Worm (Caenorhabditis elegans) whole organism, L1 larva: ENCODE results near the gene sri-21.

Source experiments
- C16A3.4 ChIP-seq: fragments of 150-350 bp; optimal IDR thresholded peaks from 2 replicates; lab custom pipeline; 2014; ENCODE audit warnings: missing biosample characterization, missing genetic modification characterization
- F16B12.6 ChIP-seq: fragments of 150-350 bp; optimal IDR thresholded peaks from 2 replicates; lab custom pipeline; 2014; ENCODE audit warnings: missing biosample characterization, missing genetic modification characterization
- ama-1 ChIP-seq: fragments of 150-350 bp; optimal IDR thresholded peaks from 2 replicates; lab custom pipeline; 2014
- ceh-82 ChIP-seq, 3 experiments: fragments of 150-350 bp in 1 of 3; sonication (generic microtip) in 2 of 3; optimal IDR thresholded peaks; 2 replicates each; lab custom pipeline; 2014 to 2017; ENCODE audit warnings: missing biosample characterization in 3 of 3, missing genetic modification characterization in 3 of 3
- ceh-88 ChIP-seq: fragments of 200-800 bp; sonication (Bioruptor generic); IDR thresholded peaks from 2 replicates; pipeline ENCODE4 v1.3.6; 2022; ENCODE audit warnings: missing genetic modification characterization, missing compliant biosample characterization
- dpl-1 ChIP-seq, 3 experiments: fragments of 150-350 bp in 2 of 3; sonication (generic microtip) in 1 of 3; optimal IDR thresholded peaks; 2 replicates each; lab custom pipeline; 2014 to 2017; ENCODE audit warnings: missing biosample characterization in 3 of 3, missing genetic modification characterization in 3 of 3, missing genetic modification reagents in 3 of 3
- dsc-1 ChIP-seq: sonication (generic microtip); optimal IDR thresholded peaks from 2 replicates; lab custom pipeline; 2016; ENCODE audit warnings: mild to moderate bottlenecking, missing genetic modification characterization, missing compliant biosample characterization
- efl-1 ChIP-seq, 4 experiments: fragments of 150-350 bp; optimal IDR thresholded peaks in 3 of 4; peaks in 1 of 4; 1 replicate in 1 of 4; 2 replicates in 3 of 4; lab custom pipeline; 2014; ENCODE audit warnings: missing biosample characterization in 2 of 4, missing genetic modification characterization in 2 of 4, missing genetic modification reagents in 2 of 4
- egl-27 ChIP-seq, 2 experiments: fragments of 150-350 bp in 1 of 2; sonication (generic microtip); optimal IDR thresholded peaks; 3 replicates each; lab custom pipeline; 2017 to 2018; ENCODE audit warnings: missing biosample characterization in 2 of 2, missing genetic modification characterization in 2 of 2, missing genetic modification reagents in 2 of 2
- elt-3 ChIP-seq, 6 experiments: fragments of 150-350 bp in 1 of 6; sonication (generic microtip); optimal IDR thresholded peaks; 2 replicates each; lab custom pipeline; 2017 to 2018; ENCODE audit warnings: missing biosample characterization in 6 of 6, missing genetic modification characterization in 6 of 6, inconsistent platforms in 1 of 6
- ets-5 ChIP-seq: fragments of 200-800 bp; sonication (Bioruptor generic); IDR thresholded peaks from 2 replicates; pipeline ENCODE4 v1.3.6; 2022; ENCODE audit warnings: missing genetic modification characterization, missing compliant biosample characterization
- fkh-10 ChIP-seq: sonication (generic microtip); optimal IDR thresholded peaks from 2 replicates; lab custom pipeline; 2017; ENCODE audit warnings: missing biosample characterization, missing genetic modification reagents, missing genetic modification characterization
- fkh-4 ChIP-seq: sonication (generic microtip); optimal IDR thresholded peaks from 2 replicates; lab custom pipeline; 2016; ENCODE audit warnings: missing compliant biosample characterization, missing genetic modification characterization, borderline replicate concordance
- fkh-8 ChIP-seq: sonication (generic microtip); optimal IDR thresholded peaks from 2 replicates; lab custom pipeline; 2016; ENCODE audit warnings: mild to moderate bottlenecking, missing genetic modification characterization, missing compliant biosample characterization
- fos-1 ChIP-seq: fragments of 150-350 bp; optimal IDR thresholded peaks from 2 replicates; lab custom pipeline; 2014; ENCODE audit warnings: missing biosample characterization, missing genetic modification characterization
- grh-1 ChIP-seq: fragments of 200-800 bp; sonication (Bioruptor generic); IDR thresholded peaks from 2 replicates; pipeline ENCODE4 v1.3.6; 2022; ENCODE audit warnings: missing genetic modification reagents, missing genetic modification characterization, missing compliant biosample characterization
- hlh-4 ChIP-seq: sonication (generic microtip); optimal IDR thresholded peaks from 2 replicates; lab custom pipeline; 2016; ENCODE audit warnings: mild to moderate bottlenecking, missing genetic modification characterization, missing compliant biosample characterization
- isw-1 ChIP-seq: fragments of 200-800 bp; sonication (Bioruptor generic); IDR thresholded peaks from 2 replicates; pipeline ENCODE4 v1.3.6; 2022; ENCODE audit warnings: missing genetic modification characterization, missing compliant biosample characterization
- lin-14 ChIP-seq: fragments of 200-800 bp; sonication (Bioruptor generic); optimal IDR thresholded peaks from 2 replicates; lab custom pipeline; 2018; ENCODE audit warnings: mild to moderate bottlenecking, missing genetic modification characterization, moderate library complexity, missing compliant biosample characterization
- lin-15B ChIP-seq: fragments of 150-350 bp; sonication (generic microtip); optimal IDR thresholded peaks from 3 replicates; lab custom pipeline; 2014; ENCODE audit warnings: missing biosample characterization, missing genetic modification characterization
- lin-35 ChIP-seq, 2 experiments: fragments of 150-350 bp; optimal IDR thresholded peaks; 2 replicates each; lab custom pipeline; 2014; ENCODE audit warnings: missing biosample characterization in 2 of 2, missing genetic modification characterization in 2 of 2, missing genetic modification reagents in 2 of 2
- lin-39 ChIP-seq: fragments of 150-350 bp; optimal IDR thresholded peaks from 2 replicates; lab custom pipeline; 2014; ENCODE audit warnings: missing biosample characterization, missing genetic modification reagents, missing genetic modification characterization
- lsy-2 ChIP-seq, 2 experiments: fragments of 150-350 bp; optimal IDR thresholded peaks; 2 replicates each; lab custom pipeline; 2014; ENCODE audit warnings: missing biosample characterization in 2 of 2, missing genetic modification characterization in 2 of 2
- mep-1 ChIP-seq: fragments of 150-350 bp; optimal IDR thresholded peaks from 2 replicates; lab custom pipeline; 2014; ENCODE audit warnings: missing biosample characterization, missing genetic modification characterization
- nhr-12 ChIP-seq: sonication (generic microtip); optimal IDR thresholded peaks from 2 replicates; lab custom pipeline; 2017; ENCODE audit warnings: missing biosample characterization, missing genetic modification characterization
- nhr-19 ChIP-seq: fragments of 200-800 bp; sonication (Bioruptor generic); conservative IDR thresholded peaks from 2 replicates; pipeline ENCODE4 v1.3.6; 2022; ENCODE audit warnings: missing genetic modification characterization, missing compliant biosample characterization
- nhr-20 ChIP-seq: sonication (generic microtip); optimal IDR thresholded peaks from 2 replicates; lab custom pipeline; 2016; ENCODE audit warnings: mild to moderate bottlenecking, missing genetic modification characterization, missing compliant biosample characterization
- nhr-47 ChIP-seq: sonication (generic microtip); optimal IDR thresholded peaks from 2 replicates; lab custom pipeline; 2016; ENCODE audit warnings: mild to moderate bottlenecking, missing genetic modification characterization, moderate library complexity, missing compliant biosample characterization
- nhr-77 ChIP-seq: fragments of 150-350 bp; optimal IDR thresholded peaks from 2 replicates; lab custom pipeline; 2014; ENCODE audit warnings: missing biosample characterization, missing genetic modification characterization
- nhr-85 ChIP-seq: sonication (generic microtip); peaks from one replicate; lab custom pipeline; 2016; ENCODE audit warnings: missing genetic modification characterization, inconsistent platforms, missing compliant biosample characterization
- pag-3 ChIP-seq: sonication (generic microtip); optimal IDR thresholded peaks from 2 replicates; lab custom pipeline; 2017; ENCODE audit warnings: missing genetic modification characterization, mild to moderate bottlenecking, missing compliant biosample characterization, antibody characterized with exemption, borderline replicate concordance; ENCODE audit not compliant: insufficient read depth
- rnt-1 ChIP-seq: sonication (generic microtip); optimal IDR thresholded peaks from 2 replicates; lab custom pipeline; 2016; ENCODE audit warnings: mild to moderate bottlenecking, missing genetic modification characterization, moderate library complexity, missing compliant biosample characterization
- skn-1 ChIP-seq: fragments of 150-350 bp; optimal IDR thresholded peaks from 2 replicates; lab custom pipeline; 2014; ENCODE audit warnings: missing biosample characterization, missing genetic modification characterization
- snu-23 ChIP-seq: sonication (generic microtip); optimal IDR thresholded peaks from 2 replicates; lab custom pipeline; 2016; ENCODE audit warnings: missing genetic modification characterization, missing compliant biosample characterization
- sup-37 ChIP-seq: fragments of 200-800 bp; sonication (Bioruptor generic); optimal IDR thresholded peaks from 2 replicates; lab custom pipeline; 2018; ENCODE audit warnings: mild to moderate bottlenecking, missing genetic modification characterization, missing compliant biosample characterization
- tbx-2 ChIP-seq: sonication (generic microtip); optimal IDR thresholded peaks from 2 replicates; lab custom pipeline; 2016; ENCODE audit warnings: missing genetic modification characterization, missing compliant biosample characterization
- unc-130 ChIP-seq: fragments of 150-350 bp; optimal IDR thresholded peaks from 2 replicates; lab custom pipeline; 2017; ENCODE audit warnings: missing biosample characterization, missing genetic modification characterization, inconsistent platforms
- unc-30 ChIP-seq: sonication (generic microtip); optimal IDR thresholded peaks from 2 replicates; lab custom pipeline; 2017; ENCODE audit warnings: missing biosample characterization, missing genetic modification characterization
- vab-15 ChIP-seq: sonication (generic microtip); optimal IDR thresholded peaks from 2 replicates; lab custom pipeline; 2017; ENCODE audit warnings: missing genotype, mild to moderate bottlenecking, missing genetic modification characterization, missing compliant biosample characterization
- xbp-1 ChIP-seq: sonication (generic microtip); optimal IDR thresholded peaks from 2 replicates; lab custom pipeline; 2016; ENCODE audit warnings: missing genetic modification characterization, missing compliant biosample characterization
- zip-4 ChIP-seq: fragments of 200-800 bp; sonication (Bioruptor generic); optimal IDR thresholded peaks from 2 replicates; lab custom pipeline; 2018; ENCODE audit warnings: mild to moderate bottlenecking, missing genetic modification characterization, moderate library complexity, missing compliant biosample characterization

sri-21 gene

ce11 chrV:3575759-3576158, 26.1 kb downstream of the sri-21 start, which contains the start of gene grl-27:
grl-27 (minus strand) TSS chrV:3575859.
- no peak for TF ChIP-seq efl-1 (optimal IDR thresholded peaks at IDR 0.05; lab: Kevin White, UChicago)
- no peak for TF ChIP-seq efl-1 (GFP tag; optimal IDR thresholded peaks at IDR 0.05 in 1 of 2; lab: Kevin White, UChicago)

ce11 chrV:3578813-3579212, 29.2 kb downstream of the sri-21 start, which contains the start of gene pygl-1:
pygl-1 (plus strand) TSS chrV:3579023.
- TF ChIP-seq dpl-1 (GFP tag; optimal IDR thresholded peaks at IDR 0.05; lab: Kevin White, UChicago): peak in 2 of 3 experiments; percentile 24 to 70
- no peak for TF ChIP-seq nhr-19 (GFP tag; lab: Robert Waterston, UW)
- no peak for TF ChIP-seq grh-1 (GFP tag; lab: Robert Waterston, UW)
- TF ChIP-seq egl-27 (tag; optimal IDR thresholded peaks at IDR 0.05; lab: Kevin White, UChicago): no peak
- no peak for TF ChIP-seq dsc-1 (tag; lab: Kevin White, UChicago)
- TF ChIP-seq zip-4: no peak
- no peak for TF ChIP-seq isw-1
- TF ChIP-seq xbp-1 (tag; lab: Kevin White, UChicago): no peak
- no peak for TF ChIP-seq ceh-88
- TF ChIP-seq efl-1 (optimal IDR thresholded peaks at IDR 0.05; lab: Kevin White, UChicago): peak; percentile 46 to 73
- TF ChIP-seq efl-1 (GFP tag; optimal IDR thresholded peaks at IDR 0.05 in 1 of 2; lab: Kevin White, UChicago): peak; percentile 64 to 90
- no peak for TF ChIP-seq hlh-4
- peak; percentile 32 for TF ChIP-seq F16B12.6
- TF ChIP-seq vab-15 (tag; lab: Kevin White, UChicago): no peak
- no peak for TF ChIP-seq nhr-12 (tag; lab: Kevin White, UChicago)
- peak; percentile 6 to 54 for TF ChIP-seq lin-35 (GFP tag; optimal IDR thresholded peaks at IDR 0.05; lab: Kevin White, UChicago)
- no peak for TF ChIP-seq ama-1 (lab: Kevin White, UChicago)
- TF ChIP-seq nhr-77 (tag; lab: Kevin White, UChicago): no peak
- peak; percentile 64 to 92 for TF ChIP-seq lsy-2 (tag; optimal IDR thresholded peaks at IDR 0.05; lab: Kevin White, UChicago)
- TF ChIP-seq fkh-4 (tag; lab: Kevin White, UChicago): no peak
- TF ChIP-seq fkh-10 (GFP tag; lab: Kevin White, UChicago): no peak

ce11 chrV:3579248-3579647, 29.6 kb downstream of the sri-21 start:
- TF ChIP-seq dsc-1 (tag; lab: Kevin White, UChicago): peak; percentile 6
- no peak for TF ChIP-seq unc-130 (tag; lab: Kevin White, UChicago)
- no peak for TF ChIP-seq ceh-82 (tag; optimal IDR thresholded peaks at IDR 0.05; lab: Kevin White, UChicago)
- no peak for TF ChIP-seq mep-1 (tag; lab: Kevin White, UChicago)
- TF ChIP-seq dpl-1 (GFP tag; optimal IDR thresholded peaks at IDR 0.05; lab: Kevin White, UChicago): peak in 1 of 3 experiments; percentile 11
- TF ChIP-seq unc-30: no peak
- no peak for TF ChIP-seq nhr-47 (tag; lab: Kevin White, UChicago)
- no peak for TF ChIP-seq lin-39 (tag; lab: Kevin White, UChicago)
- TF ChIP-seq isw-1: no peak
- peak; percentile 29 for TF ChIP-seq lin-14 (GFP tag; lab: Kevin White, UChicago)
- no peak for TF ChIP-seq efl-1 (optimal IDR thresholded peaks at IDR 0.05; lab: Kevin White, UChicago)
- peak in 1 of 2 experiments; percentile 88 for TF ChIP-seq efl-1 (GFP tag; optimal IDR thresholded peaks at IDR 0.05 in 1 of 2; lab: Kevin White, UChicago)
- TF ChIP-seq nhr-77 (tag; lab: Kevin White, UChicago): no peak
- peak; percentile 27 for TF ChIP-seq fkh-8 (tag; lab: Kevin White, UChicago)
- no peak for TF ChIP-seq C16A3.4 (tag; lab: Kevin White, UChicago)

- TF ChIP-seq efl-1 (optimal IDR thresholded peaks at IDR 0.05; lab: Kevin White, UChicago): peak; percentile 46 to 68
- TF ChIP-seq efl-1 (GFP tag; optimal IDR thresholded peaks at IDR 0.05 in 1 of 2; lab: Kevin White, UChicago): peak; percentile 82 to 96
- peak; percentile 16 for TF ChIP-seq unc-130 (tag; lab: Kevin White, UChicago)
- TF ChIP-seq lin-14 (GFP tag; lab: Kevin White, UChicago): peak; percentile 85
- peak; percentile 23 for TF ChIP-seq tbx-2 (tag; lab: Kevin White, UChicago)
- TF ChIP-seq mep-1 (tag; lab: Kevin White, UChicago): peak; percentile 61
- TF ChIP-seq nhr-47 (tag; lab: Kevin White, UChicago): peak; percentile 35
- TF ChIP-seq F16B12.6: no peak
- TF ChIP-seq lin-35 (GFP tag; optimal IDR thresholded peaks at IDR 0.05; lab: Kevin White, UChicago): peak; percentile 73 to 86
- peak; percentile 27 for TF ChIP-seq skn-1
- TF ChIP-seq ceh-82 (tag; optimal IDR thresholded peaks at IDR 0.05; lab: Kevin White, UChicago): peak in 2 of 3 experiments; percentile 29 to 76
- TF ChIP-seq snu-23 (GFP tag; lab: Kevin White, UChicago): peak; percentile 68
- TF ChIP-seq dpl-1 (GFP tag; optimal IDR thresholded peaks at IDR 0.05; lab: Kevin White, UChicago): peak; percentile 62 to 81 (median 65)
- TF ChIP-seq elt-3 (tag; optimal IDR thresholded peaks at IDR 0.05; lab: Kevin White, UChicago): peak in 2 of 6 experiments; percentile 1 to 14
- peak; percentile 42 for TF ChIP-seq fos-1
- no peak for TF ChIP-seq ets-5
- peak; percentile 25 for TF ChIP-seq nhr-77 (tag; lab: Kevin White, UChicago)
- peak; percentile 15 for TF ChIP-seq C16A3.4 (tag; lab: Kevin White, UChicago)
- TF ChIP-seq nhr-85 (tag; lab: Kevin White, UChicago): peak; percentile 57
- no peak for TF ChIP-seq lin-39 (tag; lab: Kevin White, UChicago)
- peak; percentile 67 for TF ChIP-seq nhr-20
- TF ChIP-seq sup-37 (GFP tag; lab: Kevin White, UChicago): no peak
- TF ChIP-seq nhr-19 (GFP tag; lab: Robert Waterston, UW): peak; percentile 29; the same call in 1 of the 2 replicates
- TF ChIP-seq pag-3 (tag; lab: Kevin White, UChicago): no peak
- TF ChIP-seq dsc-1 (tag; lab: Kevin White, UChicago): no peak
- TF ChIP-seq egl-27 (tag; optimal IDR thresholded peaks at IDR 0.05; lab: Kevin White, UChicago): no peak
- peak; percentile 55 for TF ChIP-seq rnt-1 (tag; lab: Kevin White, UChicago)
- peak; percentile 15 for TF ChIP-seq fkh-8 (tag; lab: Kevin White, UChicago)
- TF ChIP-seq lin-15B (tag; lab: Kevin White, UChicago): peak; percentile 86
These were observed 30.1 kb downstream of the sri-21 start for ce11 chrV:3579795-3580194.
